Fruit fly (Drosophila melanogaster): ENCODE results near the gene NELF-B.

NELF-B gene

dm6 chrX:7692740-7693064 lies 35.5 kb downstream of the NELF-B start (continued):
- TF ChIP-seq spab (GFP tag; optimal IDR thresholded peaks at IDR 0.05) (no peak), Ets21C (GFP tag; optimal IDR thresholded peaks at IDR 0.05) (peak; percentile 35), Hr4 (GFP tag; optimal IDR thresholded peaks at IDR 0.05) (peak; percentile 80), CG3919 (GFP tag; optimal IDR thresholded peaks at IDR 0.05) (peak; percentile 71), svp (GFP tag) (peak; percentile 85)

- TF ChIP-seq CG6808 (GFP tag; optimal IDR thresholded peaks at IDR 0.05), result peak; percentile 95
- TF ChIP-seq lz (GFP tag; optimal IDR thresholded peaks at IDR 0.05), result peak; percentile 86
- TF ChIP-seq svp (GFP tag), result peak; percentile 96
- peak; percentile 78; the same call in 2 of the 3 replicates for TF ChIP-seq CG6163 (GFP tag; IDR thresholded peaks at IDR 0.05)
- peak; percentile 62 to 82 for TF ChIP-seq salr (GFP tag; optimal IDR thresholded peaks at IDR 0.05)
- TF ChIP-seq achi (GFP tag; optimal IDR thresholded peaks at IDR 0.05), result peak; percentile 81
- TF ChIP-seq topi (GFP tag; optimal IDR thresholded peaks at IDR 0.05), result peak; percentile 89
- peak; percentile 65 for TF ChIP-seq CG7368 (GFP tag; optimal IDR thresholded peaks at IDR 0.05)
- peak; percentile 90 for TF ChIP-seq CG16779 (tag; optimal IDR thresholded peaks at IDR 0.05)
- peak; percentile 84 for TF ChIP-seq CG8632 (GFP tag; optimal IDR thresholded peaks at IDR 0.05)
- peak; percentile 81 for TF ChIP-seq CG3919 (GFP tag; optimal IDR thresholded peaks at IDR 0.05)
- TF ChIP-seq CG10631 (GFP tag; optimal IDR thresholded peaks at IDR 0.05), result peak; percentile 77
- peak; percentile 79 for TF ChIP-seq acj6 (GFP tag; optimal IDR thresholded peaks at IDR 0.05)
- TF ChIP-seq cyc (GFP tag; optimal IDR thresholded peaks at IDR 0.05), result peak; percentile 80
- peak; percentile 79 for TF ChIP-seq Ets21C (GFP tag; optimal IDR thresholded peaks at IDR 0.05)
- TF ChIP-seq Hr38 (GFP tag; optimal IDR thresholded peaks at IDR 0.05), result no peak
- TF ChIP-seq dsx (GFP tag; optimal IDR thresholded peaks at IDR 0.05; ENCODE audit: poor library complexity, severe bottlenecking), result peak; percentile 90
- peak; percentile 77 for TF ChIP-seq Hr4 (GFP tag; optimal IDR thresholded peaks at IDR 0.05)
- peak; percentile 71 for TF ChIP-seq CG11902 (GFP tag; optimal IDR thresholded peaks at IDR 0.05)
- TF ChIP-seq fd85E (GFP tag; optimal IDR thresholded peaks at IDR 0.05), result no peak
- TF ChIP-seq fd59A (GFP tag; optimal IDR thresholded peaks at IDR 0.05), result peak; percentile 61
- TF ChIP-seq ss (GFP tag; optimal IDR thresholded peaks at IDR 0.05), result peak; percentile 94
- peak; percentile 77 for TF ChIP-seq Sox14 (GFP tag; optimal IDR thresholded peaks at IDR 0.05)
- peak; percentile 85 for TF ChIP-seq CG3032 (tag; optimal IDR thresholded peaks at IDR 0.05)
- peak; percentile 58 for TF ChIP-seq Eip93F (GFP tag; optimal IDR thresholded peaks at IDR 0.05)
- TF ChIP-seq CG15336 (GFP tag; IDR thresholded peaks at IDR 0.05), result peak; percentile 88
- TF ChIP-seq CG11762 (GFP tag; optimal IDR thresholded peaks at IDR 0.05; ENCODE audit: insufficient read depth), result peak; percentile 90
- peak; percentile 81 for TF ChIP-seq Eip75B (GFP tag; optimal IDR thresholded peaks at IDR 0.05)
- peak; percentile 34 for TF ChIP-seq CG6854 (GFP tag; optimal IDR thresholded peaks at IDR 0.05)
- peak; percentile 93 for TF ChIP-seq CG9139 (GFP tag; optimal IDR thresholded peaks at IDR 0.05)
- peak; percentile 86 for TF ChIP-seq Hr39 (GFP tag; optimal IDR thresholded peaks at IDR 0.05)
- peak; percentile 88 for TF ChIP-seq Smox (GFP tag; optimal IDR thresholded peaks at IDR 0.05)
- peak; percentile 93 for TF ChIP-seq Met (GFP tag; optimal IDR thresholded peaks at IDR 0.05)
- TF ChIP-seq CG31627 (GFP tag; optimal IDR thresholded peaks at IDR 0.05), result peak; percentile 82
- peak; percentile 89 for TF ChIP-seq CG8119 (GFP tag; IDR thresholded peaks at IDR 0.05)
- peak; percentile 70 for TF ChIP-seq Sox15 (GFP tag; optimal IDR thresholded peaks at IDR 0.05)
- peak; percentile 70 for TF ChIP-seq Blimp-1 (GFP tag; optimal IDR thresholded peaks at IDR 0.05)
- TF ChIP-seq Lpt (GFP tag; optimal IDR thresholded peaks at IDR 0.05), result peak; percentile 83
- TF ChIP-seq spab (GFP tag; optimal IDR thresholded peaks at IDR 0.05), result peak; percentile 86
- TF ChIP-seq OdsH (GFP tag; optimal IDR thresholded peaks at IDR 0.05), result peak; percentile 84
- peak; percentile 85 for TF ChIP-seq net (GFP tag; optimal IDR thresholded peaks at IDR 0.05)
- TF ChIP-seq Sox102F (GFP tag; optimal IDR thresholded peaks at IDR 0.05), result peak; percentile 87
- peak; percentile 87 for TF ChIP-seq pdm3 (GFP tag; optimal IDR thresholded peaks at IDR 0.05)
- peak; percentile 85 for TF ChIP-seq CG34406 (GFP tag; optimal IDR thresholded peaks at IDR 0.05)
- peak; percentile 95 for TF ChIP-seq CG6276 (GFP tag; optimal IDR thresholded peaks at IDR 0.05)
- peak; percentile 86 for TF ChIP-seq CG10669 (GFP tag; optimal IDR thresholded peaks at IDR 0.05)
- peak; percentile 89 for TF ChIP-seq vri (GFP tag; optimal IDR thresholded peaks at IDR 0.05)
These were observed 36.0 kb downstream of the NELF-B start for dm6 chrX:7691947-7692739.

Measured in whole organism, prepupa.